Fruit fly (Drosophila melanogaster) whole organism, pupa: ENCODE results near the gene CG11069.

Source experiments
- CG10348 ChIP-seq: fragments of 200-800 bp; sonication (Bioruptor generic); IDR thresholded peaks from 2 replicates; pipeline ENCODE4 v1.3.6; 2022; ENCODE audit warnings: missing biosample characterization, missing genetic modification characterization
- CG12605 ChIP-seq: fragments of 200-800 bp; sonication (Bioruptor generic); IDR thresholded peaks from 2 replicates; pipeline ENCODE4 v1.3.6; 2022; ENCODE audit warnings: missing biosample characterization, missing genetic modification characterization
- CG13204 ChIP-seq: fragments of 200-800 bp; sonication (Bioruptor generic); optimal IDR thresholded peaks from 2 replicates; lab custom pipeline; 2018; ENCODE audit warnings: missing biosample characterization, mild to moderate bottlenecking, missing genetic modification characterization, moderate library complexity
- CG14655 ChIP-seq: fragments of 200-800 bp; sonication (Bioruptor generic); optimal IDR thresholded peaks from 3 replicates; lab custom pipeline; 2017; ENCODE audit warnings: mild to moderate bottlenecking, missing biosample characterization, missing genetic modification reagents, missing genetic modification characterization
- CG15710 ChIP-seq: fragments of 200-800 bp; sonication (Bioruptor generic); optimal IDR thresholded peaks from 2 replicates; lab custom pipeline; 2018; ENCODE audit warnings: missing biosample characterization, mild to moderate bottlenecking, missing genetic modification characterization, moderate library complexity
- CG17806 ChIP-seq: fragments of 200-800 bp; sonication (Bioruptor generic); optimal IDR thresholded peaks from 2 replicates; lab custom pipeline; 2018; ENCODE audit warnings: missing biosample characterization, mild to moderate bottlenecking, missing genetic modification characterization, moderate library complexity
- CG32121 ChIP-seq: fragments of 200-800 bp; sonication (Bioruptor generic); IDR thresholded peaks from 2 replicates; pipeline ENCODE4 v1.3.6; 2022; ENCODE audit warnings: missing biosample characterization, missing genetic modification characterization
- CG34367 ChIP-seq: fragments of 200-800 bp; sonication (Bioruptor generic); optimal IDR thresholded peaks from 2 replicates; lab custom pipeline; 2018; ENCODE audit warnings: missing biosample characterization, mild to moderate bottlenecking, missing genetic modification characterization
- CG4496 ChIP-seq: fragments of 200-800 bp; sonication (Bioruptor generic); IDR thresholded peaks from 3 replicates; pipeline ENCODE4 v1.3.6; 2022; ENCODE audit warnings: missing biosample characterization, missing genetic modification characterization
- CG8159 ChIP-seq: fragments of 200-800 bp; sonication (Bioruptor generic); optimal IDR thresholded peaks from 3 replicates; lab custom pipeline; 2018; ENCODE audit warnings: missing biosample characterization, mild to moderate bottlenecking, missing genetic modification characterization, moderate library complexity
- CG8301 ChIP-seq: fragments of 200-800 bp; sonication (Bioruptor generic); optimal IDR thresholded peaks from 2 replicates; lab custom pipeline; 2018; ENCODE audit warnings: missing biosample characterization, mild to moderate bottlenecking, missing genetic modification characterization
- CG9948 ChIP-seq: fragments of 200-800 bp; sonication (Bioruptor generic); optimal IDR thresholded peaks from 2 replicates; lab custom pipeline; 2018; ENCODE audit warnings: missing biosample characterization, mild to moderate bottlenecking, missing genetic modification characterization, moderate library complexity
- D1 ChIP-seq: fragments of 200-800 bp; sonication (Bioruptor generic); optimal IDR thresholded peaks from 2 replicates; lab custom pipeline; 2018; ENCODE audit warnings: missing biosample characterization, mild to moderate bottlenecking, missing genetic modification characterization, moderate library complexity
- EcR ChIP-seq: fragments of 200-800 bp; sonication (Bioruptor generic); optimal IDR thresholded peaks from 3 replicates; lab custom pipeline; 2019; ENCODE audit warnings: missing biosample characterization, missing genetic modification characterization, mild to moderate bottlenecking, moderate library complexity, missing genetic modification reagents
- Ets98B ChIP-seq: fragments of 200-800 bp; sonication (Bioruptor generic); IDR thresholded peaks from 2 replicates; pipeline ENCODE4 v1.3.6; 2022; ENCODE audit warnings: missing biosample characterization, missing genetic modification characterization
- Pif1A ChIP-seq: fragments of 200-800 bp; sonication (Bioruptor generic); optimal IDR thresholded peaks from 3 replicates; lab custom pipeline; 2016; ENCODE audit warnings: missing biosample characterization, missing genetic modification characterization
- Pif1B ChIP-seq: fragments of 200-800 bp; sonication (Bioruptor generic); optimal IDR thresholded peaks from 3 replicates; lab custom pipeline; 2016; ENCODE audit warnings: missing biosample characterization, missing genetic modification characterization
- Snoo ChIP-seq: fragments of 200-800 bp; sonication (Bioruptor generic); optimal IDR thresholded peaks from 3 replicates; lab custom pipeline; 2017; ENCODE audit warnings: missing biosample characterization, mild to moderate bottlenecking, missing genetic modification characterization, inconsistent platforms
- fd96Ca ChIP-seq: fragments of 200-800 bp; sonication (Bioruptor generic); IDR thresholded peaks from 3 replicates; pipeline ENCODE4 v1.3.6; 2022; ENCODE audit warnings: missing biosample characterization, missing genetic modification characterization
- gl ChIP-seq: fragments of 200-800 bp; sonication (Bioruptor generic); optimal IDR thresholded peaks from 2 replicates; lab custom pipeline; 2018; ENCODE audit warnings: missing biosample characterization, mild to moderate bottlenecking, missing genetic modification characterization
- rn ChIP-seq: fragments of 200-800 bp; sonication (Bioruptor generic); IDR thresholded peaks from 2 replicates; pipeline ENCODE4 v1.3.6; 2022; ENCODE audit warnings: missing biosample characterization, missing genetic modification characterization

Gene CG11069

DNA sequence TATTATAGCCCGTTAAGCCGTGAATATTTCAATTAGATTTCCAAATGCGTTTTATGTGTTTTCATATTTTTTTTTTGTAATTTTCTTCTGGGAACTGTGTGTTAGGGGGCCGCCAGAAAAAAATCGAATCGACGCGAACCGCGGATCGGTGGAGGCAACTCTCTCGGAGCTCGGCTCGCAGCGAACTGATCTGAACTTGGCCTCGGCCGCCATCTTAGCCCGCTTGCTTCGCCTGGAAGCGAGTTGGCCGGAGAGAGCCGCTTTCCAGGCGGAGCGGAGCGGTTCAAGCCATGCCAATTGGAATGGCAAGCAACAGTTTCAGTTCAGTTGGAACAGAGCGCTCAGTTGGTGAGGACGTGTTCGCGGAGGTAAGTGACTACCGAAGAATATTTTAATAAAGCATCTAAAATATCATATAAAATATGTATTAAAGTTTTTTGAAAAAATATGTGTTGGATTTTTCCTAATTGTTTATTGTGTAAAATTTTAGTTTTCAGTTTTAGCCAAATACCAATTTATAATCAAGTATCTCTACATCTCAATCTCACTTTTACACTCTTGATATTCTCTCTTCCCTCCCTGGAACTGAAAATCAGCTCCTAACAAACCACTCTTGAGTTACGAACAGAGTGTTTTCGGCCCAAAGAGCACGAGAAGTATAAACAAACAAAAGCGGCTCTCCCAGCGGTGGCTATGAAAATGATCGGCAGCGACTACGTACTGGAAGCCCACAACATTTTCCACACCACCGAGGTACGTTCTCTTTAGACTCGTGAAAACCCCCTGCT, at the start of gene CG11069, which contains the start of gene CG31121:
Gene CG11069 (plus strand): TSS at position 324 of the 788 bp plus-strand sequence.
Gene CG31121 (minus strand): TSS at position 187 of the 788 bp plus-strand sequence.
- TF ChIP-seq Pif1B (GFP tag; lab: Kevin White, UChicago) (no peak), CG10348 (GFP tag; lab: Robert Waterston, UW) (no peak), CG14655 (GFP tag; lab: Kevin White, UChicago) (no peak), EcR (GFP tag; lab: Kevin White, UChicago) (peak; percentile 46), Ets98B (GFP tag; lab: Robert Waterston, UW) (peak; percentile 41; the same call in 1 of the 2 replicates), CG34367 (tag; lab: Kevin White, UChicago) (no peak), CG17806 (tag; lab: Kevin White, UChicago) (no peak), CG4496 (GFP tag; lab: Robert Waterston, UW) (no peak), rn (GFP tag; lab: Robert Waterston, UW) (no peak), Pif1A (GFP tag; lab: Kevin White, UChicago) (no peak), CG8159 (tag; lab: Kevin White, UChicago) (no peak), fd96Ca (GFP tag; lab: Robert Waterston, UW) (0 out of 3 replicates have a peak, but pooled peaks have one; percentile 48), Snoo (tag; lab: Kevin White, UChicago) (no peak), CG8301 (tag; lab: Kevin White, UChicago) (no peak), CG12605 (GFP tag; lab: Robert Waterston, UW) (no peak), CG13204 (GFP tag; lab: Kevin White, UChicago) (peak; percentile 19), CG9948 (tag; lab: Kevin White, UChicago) (no peak), CG15710 (tag; lab: Kevin White, UChicago) (no peak), CG32121 (GFP tag; lab: Robert Waterston, UW) (no peak), gl (no peak), D1 (tag; lab: Kevin White, UChicago) (no peak)

DNA sequence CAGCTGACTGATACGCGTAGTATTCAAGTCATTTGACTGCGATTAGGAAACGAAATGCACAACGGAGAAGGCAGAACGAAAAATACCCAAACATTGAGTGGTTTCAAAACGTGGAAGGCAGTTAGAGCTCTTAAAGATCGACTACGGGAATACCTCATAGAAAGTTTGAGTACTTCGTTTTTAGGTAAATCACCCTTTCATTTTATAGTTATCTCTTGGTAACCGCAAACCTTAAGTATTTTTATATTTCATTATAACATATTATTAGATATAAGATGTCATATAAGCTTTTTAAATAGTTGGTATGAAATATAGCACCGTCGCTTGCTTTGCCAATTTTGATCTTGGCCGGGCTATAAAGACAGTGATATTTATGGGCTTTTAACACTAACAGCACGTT, 49.4 kb upstream of the CG11069 start:
- no peak for TF ChIP-seq CG14655 (GFP tag; lab: Kevin White, UChicago)
- TF ChIP-seq Snoo (tag; lab: Kevin White, UChicago), result no peak
- TF ChIP-seq CG17806 (tag; lab: Kevin White, UChicago), result no peak
- TF ChIP-seq Ets98B (GFP tag; lab: Robert Waterston, UW), result no peak
- TF ChIP-seq CG15710 (tag; lab: Kevin White, UChicago), result no peak
- TF ChIP-seq CG10348 (GFP tag; lab: Robert Waterston, UW), result no peak
- TF ChIP-seq gl, result no peak
- no peak for TF ChIP-seq CG8159 (tag; lab: Kevin White, UChicago)
- TF ChIP-seq fd96Ca (GFP tag; lab: Robert Waterston, UW), result no peak
- no peak for TF ChIP-seq Pif1B (GFP tag; lab: Kevin White, UChicago)
- TF ChIP-seq D1 (tag; lab: Kevin White, UChicago), result no peak
- TF ChIP-seq, all 21 proteins: peak for 0

DNA sequence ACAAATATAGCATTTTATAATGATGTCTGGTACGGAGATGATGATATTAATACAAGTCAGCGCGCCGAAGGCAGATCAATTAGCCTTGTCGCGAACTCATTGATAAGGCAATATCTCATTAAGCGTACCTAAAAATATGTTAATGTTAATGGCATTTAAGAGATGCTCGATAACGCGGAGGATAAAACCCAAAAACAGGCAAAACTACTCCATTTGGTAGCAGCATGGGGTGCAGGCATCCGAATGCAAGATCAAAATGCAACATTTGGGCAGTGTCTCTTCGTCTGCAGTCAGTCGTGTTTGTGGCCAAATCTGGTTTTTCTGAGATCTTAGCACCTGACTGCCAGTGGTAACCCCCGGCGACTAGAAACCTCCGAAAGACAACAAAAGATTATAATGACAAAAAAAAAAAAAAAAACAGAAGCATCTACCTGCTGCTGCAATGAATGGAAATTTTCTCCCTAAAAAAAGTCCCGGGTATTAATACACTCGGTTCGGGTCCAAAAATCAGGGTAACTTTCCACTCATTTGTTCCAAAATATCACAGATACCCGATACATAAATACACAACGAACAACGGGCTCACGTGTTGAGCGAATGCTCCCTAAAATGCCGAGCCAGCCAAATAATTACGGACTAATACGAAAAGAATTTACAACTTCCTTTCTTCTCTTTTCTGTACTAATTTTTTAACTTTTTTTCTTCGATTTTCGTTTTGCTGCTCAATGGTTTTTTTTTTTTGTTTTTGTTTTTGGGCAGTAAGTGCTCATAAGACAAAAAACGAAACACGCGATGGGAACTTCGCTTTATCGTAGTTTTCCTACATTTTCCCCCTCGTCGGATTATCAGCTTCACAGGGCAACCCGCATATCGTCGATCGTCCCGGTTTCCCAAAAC, 48.3 kb upstream of the CG11069 start:
- TF ChIP-seq rn (GFP tag; lab: Robert Waterston, UW) (no peak), Pif1B (GFP tag; lab: Kevin White, UChicago) (no peak), CG15710 (tag; lab: Kevin White, UChicago) (no peak), CG34367 (tag; lab: Kevin White, UChicago) (no peak), Pif1A (GFP tag; lab: Kevin White, UChicago) (no peak), CG10348 (GFP tag; lab: Robert Waterston, UW) (no peak), CG14655 (GFP tag; lab: Kevin White, UChicago) (no peak), Snoo (tag; lab: Kevin White, UChicago) (no peak), D1 (tag; lab: Kevin White, UChicago) (no peak), CG32121 (GFP tag; lab: Robert Waterston, UW) (no peak), CG4496 (GFP tag; lab: Robert Waterston, UW) (no peak), Ets98B (GFP tag; lab: Robert Waterston, UW) (no peak), CG8159 (tag; lab: Kevin White, UChicago) (no peak), CG17806 (tag; lab: Kevin White, UChicago) (no peak), CG12605 (GFP tag; lab: Robert Waterston, UW) (no peak), CG8301 (tag; lab: Kevin White, UChicago) (no peak), fd96Ca (GFP tag; lab: Robert Waterston, UW) (no peak), gl (no peak), CG13204 (GFP tag; lab: Kevin White, UChicago) (no peak), EcR (GFP tag; lab: Kevin White, UChicago) (no peak)

DNA sequence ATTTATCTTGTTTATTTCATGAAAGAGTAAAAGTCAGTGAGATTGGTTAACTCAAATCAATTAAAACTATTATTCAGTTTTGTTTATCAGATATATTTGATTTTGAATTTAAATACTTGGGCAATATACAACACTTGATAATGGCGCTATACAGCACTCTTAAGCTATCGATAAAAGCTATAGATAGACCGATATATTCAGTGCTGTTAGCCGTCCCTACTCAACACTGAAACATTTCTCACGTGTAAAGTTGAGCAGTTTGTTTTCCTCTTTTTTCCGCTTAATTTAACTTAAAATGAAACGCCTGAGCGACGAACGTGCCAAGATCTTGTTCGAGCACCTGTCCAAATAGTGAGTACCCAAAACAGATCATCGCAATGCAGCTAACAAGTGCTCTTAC, 44.1 kb upstream of the CG11069 start, which contains the start of gene CG7006:
Gene CG7006 (plus strand): TSS at position 208 of the 400 bp plus-strand sequence.
- TF ChIP-seq Pif1A (GFP tag; lab: Kevin White, UChicago), result no peak
- no peak for TF ChIP-seq CG8301 (tag; lab: Kevin White, UChicago)
- TF ChIP-seq Snoo (tag; lab: Kevin White, UChicago), result peak; percentile 30
- no peak for TF ChIP-seq CG34367 (tag; lab: Kevin White, UChicago)
- 0 out of 2 replicates have a peak, but pooled peaks have one; percentile 24 for TF ChIP-seq rn (GFP tag; lab: Robert Waterston, UW)
- TF ChIP-seq CG13204 (GFP tag; lab: Kevin White, UChicago), result no peak
- TF ChIP-seq Ets98B (GFP tag; lab: Robert Waterston, UW), result peak; percentile 43; the same call in 1 of the 2 replicates
- no peak for TF ChIP-seq CG17806 (tag; lab: Kevin White, UChicago)
- no peak for TF ChIP-seq CG9948 (tag; lab: Kevin White, UChicago)
- no peak for TF ChIP-seq CG32121 (GFP tag; lab: Robert Waterston, UW)
- TF ChIP-seq, all 21 proteins: peak for 3
